Fruit fly (Drosophila melanogaster) whole organism, embryonic: ENCODE results near the gene Ank.

Experiments
- Asciz ChIP-seq: fragments of 200-800 bp; sonication (Bioruptor generic); optimal IDR thresholded peaks from 2 replicates; lab custom pipeline; 2017; ENCODE audit warnings: missing biosample characterization, mild to moderate bottlenecking, missing genetic modification characterization, missing genetic modification reagents
- Atf-2 ChIP-seq: fragments of 200-800 bp; sonication (Bioruptor generic); optimal IDR thresholded peaks from 2 replicates; lab custom pipeline; 2016; ENCODE audit warnings: missing biosample characterization, missing genetic modification characterization
- Bteb2 ChIP-seq: fragments of 200-800 bp; sonication (Bioruptor generic); optimal IDR thresholded peaks from 2 replicates; lab custom pipeline; 2016; ENCODE audit warnings: missing biosample characterization, missing genetic modification characterization
- CG10209 ChIP-seq: fragments of 200-800 bp; sonication (Bioruptor generic); optimal IDR thresholded peaks from 3 replicates; lab custom pipeline; 2017; ENCODE audit warnings: missing biosample characterization, mild to moderate bottlenecking, missing genetic modification characterization, missing genetic modification reagents
- CG10979 ChIP-seq: fragments of 200-800 bp; sonication (Bioruptor generic); optimal IDR thresholded peaks from 2 replicates; lab custom pipeline; 2018; ENCODE audit warnings: missing biosample characterization, mild to moderate bottlenecking, missing genetic modification characterization, moderate library complexity
- CG11398 ChIP-seq: fragments of 200-800 bp; sonication (Bioruptor generic); optimal IDR thresholded peaks from 2 replicates; lab custom pipeline; 2016; ENCODE audit warnings: missing biosample characterization, missing genetic modification characterization
- CG11723 ChIP-seq: fragments of 200-800 bp; sonication (Bioruptor generic); optimal IDR thresholded peaks from 2 replicates; lab custom pipeline; 2017; ENCODE audit warnings: missing biosample characterization, mild to moderate bottlenecking, missing genetic modification characterization
- CG12071 ChIP-seq: fragments of 200-800 bp; sonication (Bioruptor generic); optimal IDR thresholded peaks from 3 replicates; lab custom pipeline; 2018; ENCODE audit warnings: missing biosample characterization, mild to moderate bottlenecking, missing genetic modification characterization
- CG17361 ChIP-seq: fragments of 200-800 bp; sonication (Bioruptor generic); IDR thresholded peaks from 3 replicates; pipeline ENCODE4 v1.3.6; 2022; ENCODE audit warnings: missing biosample characterization, missing genetic modification characterization
- CG17802 ChIP-seq: fragments of 200-800 bp; sonication (Bioruptor generic); optimal IDR thresholded peaks from 2 replicates; lab custom pipeline; 2018; ENCODE audit warnings: missing biosample characterization, mild to moderate bottlenecking, missing genetic modification characterization, moderate library complexity
- CG34422 ChIP-seq: fragments of 200-800 bp; sonication (Bioruptor generic); IDR thresholded peaks from 3 replicates; pipeline ENCODE4 v1.3.6; 2022; ENCODE audit warnings: missing biosample characterization, missing genetic modification characterization
- CG43689 ChIP-seq: fragments of 200-800 bp; sonication (Bioruptor generic); IDR thresholded peaks from 2 replicates; pipeline ENCODE4 v1.3.6; 2022; ENCODE audit warnings: missing biosample characterization, missing genetic modification characterization
- CG6175 ChIP-seq: fragments of 200-800 bp; sonication (Bioruptor generic); IDR thresholded peaks from 3 replicates; pipeline ENCODE4 v1.3.6; 2022; ENCODE audit warnings: missing biosample characterization, missing genetic modification characterization
- CG8359 ChIP-seq: fragments of 200-800 bp; sonication (Bioruptor generic); optimal IDR thresholded peaks from 2 replicates; lab custom pipeline; 2017; ENCODE audit warnings: missing biosample characterization, mild to moderate bottlenecking, missing genetic modification characterization, borderline replicate concordance
- CG9609 ChIP-seq: fragments of 200-800 bp; sonication (Bioruptor generic); optimal IDR thresholded peaks from 3 replicates; lab custom pipeline; 2016; ENCODE audit warnings: missing biosample characterization, missing genetic modification characterization
- Dip3 ChIP-seq: fragments of 200-800 bp; sonication (Bioruptor generic); optimal IDR thresholded peaks from 3 replicates; lab custom pipeline; 2016; ENCODE audit warnings: missing biosample characterization, missing genetic modification characterization
- HLH3B ChIP-seq: fragments of 200-800 bp; sonication (Bioruptor generic); IDR thresholded peaks from 2 replicates; pipeline ENCODE4 v1.3.6; 2022; ENCODE audit warnings: missing biosample characterization, missing genetic modification characterization
- HmgZ ChIP-seq: fragments of 200-800 bp; sonication (Bioruptor generic); optimal IDR thresholded peaks from 2 replicates; lab custom pipeline; 2018; ENCODE audit warnings: missing biosample characterization, mild to moderate bottlenecking, missing genetic modification characterization
- NK7.1 ChIP-seq: fragments of 200-800 bp; sonication (Bioruptor generic); optimal IDR thresholded peaks from 3 replicates; lab custom pipeline; 2016; ENCODE audit warnings: missing biosample characterization, missing genetic modification characterization
- Oaz ChIP-seq: fragments of 200-800 bp; sonication (Bioruptor generic); IDR thresholded peaks from 2 replicates; pipeline ENCODE4 v1.3.6; 2022; ENCODE audit warnings: missing biosample characterization, missing genetic modification characterization
- Tbp ChIP-seq: fragments of >200 bp; optimal IDR thresholded peaks from 2 replicates; lab custom pipeline; 2018; ENCODE audit warnings: missing biosample characterization, missing genetic modification characterization
- Xbp1 ChIP-seq: fragments of 200-800 bp; sonication (Bioruptor generic); optimal IDR thresholded peaks from 3 replicates; lab custom pipeline; 2016; ENCODE audit warnings: missing biosample characterization, mild to moderate bottlenecking, missing genetic modification characterization
- al ChIP-seq: fragments of 200-800 bp; sonication (Bioruptor generic); IDR thresholded peaks from 2 replicates; pipeline ENCODE4 v1.3.6; 2022; ENCODE audit warnings: missing biosample characterization, missing genetic modification characterization
- bbx ChIP-seq: fragments of 200-800 bp; sonication (Bioruptor generic); IDR thresholded peaks from 2 replicates; pipeline ENCODE4 v1.3.6; 2022; ENCODE audit warnings: missing biosample characterization, missing genetic modification characterization; ENCODE audit not compliant: partially characterized antibody
- dysf ChIP-seq: fragments of 200-800 bp; sonication (Bioruptor generic); IDR thresholded peaks from 3 replicates; pipeline ENCODE4 v1.3.6; 2022; ENCODE audit warnings: missing biosample characterization, missing genetic modification characterization
- eve ChIP-seq, 2 experiments: fragments of >200 bp; optimal IDR thresholded peaks; 2 replicates each; lab custom pipeline; 2017; ENCODE audit warnings: missing biosample characterization in 2 of 2, missing genetic modification characterization in 2 of 2
- gfzf ChIP-seq: fragments of 200-800 bp; sonication (Bioruptor generic); optimal IDR thresholded peaks from 2 replicates; lab custom pipeline; 2016; ENCODE audit warnings: missing biosample characterization, mild to moderate bottlenecking, missing genetic modification characterization, moderate library complexity
- gro ChIP-seq: fragments of 200-800 bp; sonication (Bioruptor generic); optimal IDR thresholded peaks from 2 replicates; lab custom pipeline; 2016; ENCODE audit warnings: missing biosample characterization, missing genetic modification characterization
- hbn ChIP-seq: fragments of 200-800 bp; sonication (Bioruptor generic); IDR thresholded peaks from 2 replicates; pipeline ENCODE4 v1.3.6; 2022; ENCODE audit warnings: missing biosample characterization, missing genetic modification characterization; ENCODE audit not compliant: partially characterized antibody
- hkb ChIP-seq, 2 experiments: fragments of 200-800 bp in 1 of 2; fragments of >200 bp in 1 of 2; sonication (Bioruptor generic) in 1 of 2; IDR thresholded peaks in 1 of 2; optimal IDR thresholded peaks in 1 of 2; 2 replicates each; pipeline versions ENCODE4 v1.3.6 to Lab custom; 2017 to 2022; ENCODE audit warnings: missing biosample characterization in 1 of 2, missing genetic modification characterization in 1 of 2
- inv ChIP-seq: fragments of 200-800 bp; sonication (Bioruptor generic); IDR thresholded peaks from 2 replicates; pipeline ENCODE4 v1.3.6; 2022; ENCODE audit warnings: missing biosample characterization, missing genetic modification characterization; ENCODE audit not compliant: partially characterized antibody
- jing ChIP-seq: fragments of 200-800 bp; sonication (Bioruptor generic); optimal IDR thresholded peaks from 2 replicates; lab custom pipeline; 2018; ENCODE audit warnings: missing biosample characterization, mild to moderate bottlenecking, missing genetic modification characterization
- kni ChIP-seq: fragments of 200-800 bp; sonication (Bioruptor generic); optimal IDR thresholded peaks from 3 replicates; lab custom pipeline; 2017; ENCODE audit warnings: mild to moderate bottlenecking, missing biosample characterization, missing genetic modification reagents, missing genetic modification characterization
- lmd ChIP-seq: fragments of 200-800 bp; sonication (Bioruptor generic); IDR thresholded peaks from 2 replicates; pipeline ENCODE4 v1.3.6; 2022; ENCODE audit warnings: missing biosample characterization, missing genetic modification characterization
- mam ChIP-seq: fragments of 200-800 bp; sonication (Bioruptor generic); optimal IDR thresholded peaks from 3 replicates; lab custom pipeline; 2016; ENCODE audit warnings: missing biosample characterization, missing genetic modification characterization
- nau ChIP-seq: fragments of 200-800 bp; sonication (Bioruptor generic); optimal IDR thresholded peaks from 3 replicates; lab custom pipeline; 2017; ENCODE audit warnings: missing biosample characterization, mild to moderate bottlenecking, missing genetic modification characterization, missing genetic modification reagents
- peb ChIP-seq: fragments of 200-800 bp; sonication (Bioruptor generic); IDR thresholded peaks from 2 replicates; pipeline ENCODE4 v1.3.6; 2022; ENCODE audit warnings: missing biosample characterization, missing genetic modification characterization
- pita ChIP-seq: fragments of 200-800 bp; sonication (Bioruptor generic); optimal IDR thresholded peaks from 2 replicates; lab custom pipeline; 2017; ENCODE audit warnings: missing biosample characterization, mild to moderate bottlenecking, missing genetic modification characterization
- ro ChIP-seq: fragments of 200-800 bp; sonication (Bioruptor generic); IDR thresholded peaks from 2 replicates; pipeline ENCODE4 v1.3.6; 2022; ENCODE audit warnings: missing biosample characterization, missing genetic modification characterization
- sd ChIP-seq: fragments of 200-800 bp; sonication (Bioruptor generic); optimal IDR thresholded peaks from 3 replicates; lab custom pipeline; 2018; ENCODE audit warnings: missing biosample characterization, mild to moderate bottlenecking, missing genetic modification characterization, moderate library complexity
- sima ChIP-seq: fragments of 200-800 bp; sonication (Bioruptor generic); optimal IDR thresholded peaks from 2 replicates; lab custom pipeline; 2016; ENCODE audit warnings: missing biosample characterization, missing genetic modification characterization
- slbo ChIP-seq: fragments of 200-800 bp; sonication (Bioruptor generic); IDR thresholded peaks from 2 replicates; pipeline ENCODE4 v1.3.6; 2022; ENCODE audit warnings: missing biosample characterization, missing genetic modification characterization
- slou ChIP-seq: fragments of 200-800 bp; sonication (Bioruptor generic); optimal IDR thresholded peaks from 3 replicates; lab custom pipeline; 2016; ENCODE audit warnings: missing biosample characterization, missing genetic modification characterization
- tap ChIP-seq: fragments of 200-800 bp; optimal IDR thresholded peaks from 3 replicates; lab custom pipeline; 2019; ENCODE audit warnings: missing biosample characterization, mild to moderate bottlenecking, missing genetic modification characterization, moderate library complexity
- tin ChIP-seq: fragments of 200-800 bp; sonication (Bioruptor generic); optimal IDR thresholded peaks from 3 replicates; lab custom pipeline; 2016; ENCODE audit warnings: missing biosample characterization, missing genetic modification characterization
- usp ChIP-seq: fragments of >200 bp; optimal IDR thresholded peaks from 2 replicates; lab custom pipeline; 2017; ENCODE audit warnings: missing biosample characterization, missing genetic modification characterization
- vvl ChIP-seq: fragments of 200-800 bp; sonication (Bioruptor generic); IDR thresholded peaks from 2 replicates; pipeline ENCODE4 v1.3.6; 2022; ENCODE audit warnings: missing biosample characterization, missing genetic modification characterization
- wor ChIP-seq: fragments of 200-800 bp; sonication (Bioruptor generic); IDR thresholded peaks from 2 replicates; pipeline ENCODE4 v1.3.6; 2022; ENCODE audit warnings: missing biosample characterization, missing genetic modification characterization
- yki ChIP-seq: fragments of >200 bp; optimal IDR thresholded peaks from 3 replicates; lab custom pipeline; 2018
- z ChIP-seq: fragments of 200-800 bp; sonication (Bioruptor generic); IDR thresholded peaks from 3 replicates; pipeline ENCODE4 v1.3.6; 2022; ENCODE audit warnings: missing biosample characterization, missing genetic modification characterization

Gene Ank

DNA sequence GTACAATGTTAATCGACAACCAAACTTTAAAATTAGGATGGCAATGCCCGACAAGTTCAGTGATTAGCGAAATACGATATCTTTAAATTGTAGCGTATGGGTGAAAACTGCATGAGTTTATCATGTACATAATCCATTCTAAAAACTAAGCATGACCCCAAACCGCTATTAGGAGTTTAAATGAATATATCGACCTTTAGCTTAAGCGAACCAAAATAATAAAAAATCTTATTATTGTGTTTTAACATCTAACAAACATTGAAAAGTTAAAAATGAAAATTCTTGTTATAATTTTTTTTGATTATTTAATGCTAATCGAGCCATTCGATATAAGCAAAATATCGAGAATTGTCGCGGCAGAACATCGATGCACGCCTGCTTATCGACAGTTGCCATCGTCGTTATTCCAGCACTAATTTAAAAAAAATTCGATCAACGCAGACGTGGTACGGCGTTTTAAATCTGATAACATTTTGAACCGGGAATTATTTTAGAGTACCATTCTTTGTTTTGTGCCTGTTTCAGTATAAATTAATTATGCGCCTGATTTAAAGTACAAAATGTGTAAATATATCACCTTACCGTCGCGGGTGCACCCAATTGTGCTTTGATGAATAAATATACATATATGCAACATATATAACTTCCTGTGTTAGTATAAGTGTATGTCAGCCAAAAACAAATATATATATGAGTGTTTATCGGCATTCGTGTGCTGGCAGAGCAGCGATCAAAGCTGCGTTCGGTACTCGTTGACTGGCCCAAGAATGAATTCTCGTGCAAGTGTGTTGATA is 60.5 kb downstream of the Ank start, which contains the start of gene pan (continued):
- TF ChIP-seq peb (GFP tag; lab: Robert Waterston, UW) (no peak), CG11723 (GFP tag; lab: Kevin White, UChicago) (peak; percentile 6), CG17361 (GFP tag; lab: Robert Waterston, UW) (no peak), gro (GFP tag; lab: Kevin White, UChicago) (no peak), dysf (GFP tag; lab: Robert Waterston, UW) (no peak), ro (no peak), CG43689 (GFP tag; lab: Robert Waterston, UW) (no peak), tin (GFP tag; lab: Kevin White, UChicago) (no peak), Asciz (no peak), Tbp (no peak), CG11398 (GFP tag; lab: Kevin White, UChicago) (no peak), CG10979 (tag; lab: Kevin White, UChicago) (no peak), usp (GFP tag; lab: Kevin White, UChicago) (no peak), inv (GFP tag; lab: Robert Waterston, UW) (peak; percentile 64), z (GFP tag; lab: Robert Waterston, UW) (no peak), Dip3 (GFP tag; lab: Kevin White, UChicago) (no peak), CG10209 (no peak), nau (no peak), sd (tag; lab: Kevin White, UChicago) (peak; percentile 76), yki (lab: Kevin White, UChicago) (no peak), sima (GFP tag; lab: Kevin White, UChicago) (no peak), slou (GFP tag; lab: Kevin White, UChicago) (no peak), Oaz (no peak), wor (GFP tag; lab: Robert Waterston, UW) (no peak), CG9609 (GFP tag; lab: Kevin White, UChicago) (no peak), tap (tag; lab: Kevin White, UChicago) (peak; percentile 0), pita (GFP tag; lab: Kevin White, UChicago) (peak; percentile 83), hbn (GFP tag; lab: Robert Waterston, UW) (peak; percentile 91), slbo (GFP tag; lab: Robert Waterston, UW) (no peak), lmd (GFP tag; lab: Robert Waterston, UW) (no peak), bbx (GFP tag; lab: Robert Waterston, UW) (peak; percentile 94), jing (no peak), gfzf (GFP tag; lab: Kevin White, UChicago) (peak; percentile 34), CG17802 (tag; lab: Kevin White, UChicago) (no peak), Bteb2 (GFP tag; lab: Kevin White, UChicago) (no peak), mam (GFP tag; lab: Kevin White, UChicago) (no peak), CG12071 (GFP tag; lab: Kevin White, UChicago) (no peak), CG6175 (GFP tag; lab: Robert Waterston, UW) (no peak), CG8359 (GFP tag; lab: Kevin White, UChicago) (no peak), eve (GFP tag; optimal IDR thresholded peaks at IDR 0.05; lab: Kevin White, UChicago) (peak in 1 of 2 experiments; percentile 56), Atf-2 (GFP tag; lab: Kevin White, UChicago) (no peak), al (GFP tag; lab: Robert Waterston, UW) (no peak), HmgZ (tag; lab: Kevin White, UChicago) (no peak), HLH3B (GFP tag; lab: Robert Waterston, UW) (no peak), CG34422 (GFP tag; lab: Robert Waterston, UW) (no peak; the same call in 2 of the 3 replicates), kni (GFP tag; lab: Kevin White, UChicago) (no peak), Xbp1 (GFP tag; lab: Kevin White, UChicago) (peak; percentile 34), hkb (optimal IDR thresholded peaks at IDR 0.05; lab: Kevin White, UChicago) (no peak), hkb (GFP tag; IDR thresholded peaks at IDR 0.05; lab: Robert Waterston, UW) (0 out of 2 replicates have a peak, but pooled peaks have one; percentile 11), NK7.1 (GFP tag; lab: Kevin White, UChicago) (no peak), vvl (no peak)
